Fruit fly (Drosophila melanogaster): ENCODE measurements around the gene Cyp6d5.

DNA sequence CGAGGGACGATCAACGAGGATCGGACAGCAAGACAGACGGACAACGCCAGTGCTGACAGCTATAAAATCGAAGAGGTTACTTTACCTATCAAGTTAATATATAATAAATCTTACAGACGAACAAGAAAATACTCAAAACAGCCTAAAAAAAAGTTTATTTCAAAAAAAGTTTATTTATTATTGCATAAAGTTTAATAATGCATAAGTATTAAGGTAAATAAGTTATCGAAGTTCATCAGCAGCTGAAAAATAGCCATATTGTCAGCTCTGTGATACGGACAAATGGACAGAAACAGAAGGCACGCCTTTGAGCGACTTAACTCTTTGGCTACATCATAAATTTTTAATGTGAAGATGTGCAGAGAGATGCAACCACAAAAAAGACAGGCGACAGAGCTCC is 17.4 kb upstream of the Cyp6d5 start:
- TF ChIP-seq CG34422 (GFP tag; IDR thresholded peaks at IDR 0.05) (no peak), CTCF (GFP tag; optimal IDR thresholded peaks at IDR 0.05) (no peak), gcm (GFP tag; optimal IDR thresholded peaks at IDR 0.05) (no peak), danr (GFP tag; IDR thresholded peaks at IDR 0.05) (no peak), Hr78 (GFP tag; optimal IDR thresholded peaks at IDR 0.05) (no peak), Eip74EF (GFP tag; optimal IDR thresholded peaks at IDR 0.05) (no peak), CG32532 (GFP tag; IDR thresholded peaks at IDR 0.05) (no peak), Elba2 (GFP tag; optimal IDR thresholded peaks at IDR 0.05) (no peak), CG9727 (GFP tag; optimal IDR thresholded peaks at IDR 0.05) (no peak), Atf6 (GFP tag; IDR thresholded peaks at IDR 0.05) (no peak), CG4854 (GFP tag; optimal IDR thresholded peaks at IDR 0.05) (no peak), dati (GFP tag; IDR thresholded peaks at IDR 0.05) (no peak)

Data from whole organism, embryonic.